Worm (Caenorhabditis elegans): ENCODE results near the gene cest-1.2.

The cest-1.2 gene

ce11 chrV:14149125-14149524 is 11.5 kb downstream of the cest-1.2 start:
- no peak for TF ChIP-seq tra-4 (tag; optimal IDR thresholded peaks at IDR 0.05)
- TF ChIP-seq tbx-11 (GFP tag; IDR thresholded peaks at IDR 0.05) = no peak
- no peak for TF ChIP-seq ceh-13 (GFP tag; optimal IDR thresholded peaks at IDR 0.05)
- no peak for TF ChIP-seq ets-7 (tag; optimal IDR thresholded peaks at IDR 0.05)

- TF ChIP-seq scrt-1 (GFP tag; IDR thresholded peaks at IDR 0.05) (no peak), tbx-11 (GFP tag; IDR thresholded peaks at IDR 0.05) (no peak), tra-4 (tag; optimal IDR thresholded peaks at IDR 0.05) (no peak), hmg-4 (GFP tag; optimal IDR thresholded peaks at IDR 0.05) (no peak), hnd-1 (tag; optimal IDR thresholded peaks at IDR 0.05) (no peak), pes-1 (GFP tag; IDR thresholded peaks at IDR 0.05) (no peak), F13C5.2 (tag; optimal IDR thresholded peaks at IDR 0.05) (no peak), hmbx-1 (tag; optimal IDR thresholded peaks at IDR 0.05) (no peak), ceh-36 (tag; optimal IDR thresholded peaks at IDR 0.05) (no peak)
Measured at ce11 chrV:14147114-14147513, 13.5 kb downstream of the cest-1.2 start.

- no peak for TF ChIP-seq B0310.2 (tag; optimal IDR thresholded peaks at IDR 0.05)
- TF ChIP-seq ama-1 (optimal IDR thresholded peaks at IDR 0.05) = no peak
- TF ChIP-seq scrt-1 (GFP tag; IDR thresholded peaks at IDR 0.05) = no peak
- TF ChIP-seq sea-1 (GFP tag; conservative IDR thresholded peaks at IDR 0.05) = no peak
- no peak for TF ChIP-seq tbx-11 (GFP tag; IDR thresholded peaks at IDR 0.05)
- TF ChIP-seq ets-7 (tag; optimal IDR thresholded peaks at IDR 0.05) = no peak
- no peak for TF ChIP-seq pes-1 (GFP tag; IDR thresholded peaks at IDR 0.05)
- TF ChIP-seq ceh-36 (tag; optimal IDR thresholded peaks at IDR 0.05) = no peak
- TF ChIP-seq ceh-13 (GFP tag; optimal IDR thresholded peaks at IDR 0.05) = no peak
- TF ChIP-seq hnd-1 (tag; optimal IDR thresholded peaks at IDR 0.05) = no peak
- TF ChIP-seq tbx-37 (GFP tag; conservative IDR thresholded peaks at IDR 0.05) = no peak
- no peak for TF ChIP-seq tra-4 (tag; optimal IDR thresholded peaks at IDR 0.05)
- TF ChIP-seq flt-1 (GFP tag; IDR thresholded peaks at IDR 0.05) = no peak
- TF ChIP-seq F13C5.2 (tag; optimal IDR thresholded peaks at IDR 0.05) = no peak
- no peak for TF ChIP-seq hmbx-1 (tag; optimal IDR thresholded peaks at IDR 0.05)
- TF ChIP-seq hmg-4 (GFP tag; optimal IDR thresholded peaks at IDR 0.05) = no peak
- no peak for TF ChIP-seq aly-1 (tag; optimal IDR thresholded peaks at IDR 0.05)
Measured at ce11 chrV:14146199-14146598, 14.5 kb downstream of the cest-1.2 start, which contains the start of gene acs-10. TSS of gene acs-10 (plus strand) at chrV:14146499.

ce11 chrV:14145267-14145666 is 15.4 kb downstream of the cest-1.2 start, which contains the start of gene par-1:
TSS of gene par-1 (minus strand) at chrV:14145367.
- TF ChIP-seq hnd-1 (tag; optimal IDR thresholded peaks at IDR 0.05) (no peak), ceh-36 (tag; optimal IDR thresholded peaks at IDR 0.05) (no peak), sea-1 (GFP tag; conservative IDR thresholded peaks at IDR 0.05) (no peak), ceh-13 (GFP tag; optimal IDR thresholded peaks at IDR 0.05) (no peak), scrt-1 (GFP tag; IDR thresholded peaks at IDR 0.05) (no peak), pes-1 (GFP tag; IDR thresholded peaks at IDR 0.05) (no peak), tra-4 (tag; optimal IDR thresholded peaks at IDR 0.05) (no peak)

ce11 chrV:14143634-14144033 is 17.0 kb downstream of the cest-1.2 start:
- TF ChIP-seq hnd-1 (tag; optimal IDR thresholded peaks at IDR 0.05) = no peak
- no peak for TF ChIP-seq sea-1 (GFP tag; conservative IDR thresholded peaks at IDR 0.05)
- TF ChIP-seq F13C5.2 (tag; optimal IDR thresholded peaks at IDR 0.05) = no peak
- TF ChIP-seq flt-1 (GFP tag; IDR thresholded peaks at IDR 0.05) = no peak
- TF ChIP-seq tbx-37 (GFP tag; conservative IDR thresholded peaks at IDR 0.05) = no peak
- TF ChIP-seq hmg-4 (GFP tag; optimal IDR thresholded peaks at IDR 0.05) = no peak
- no peak for TF ChIP-seq ets-7 (tag; optimal IDR thresholded peaks at IDR 0.05)
- no peak for TF ChIP-seq hmbx-1 (tag; optimal IDR thresholded peaks at IDR 0.05)
- TF ChIP-seq pes-1 (GFP tag; IDR thresholded peaks at IDR 0.05) = no peak
- no peak for TF ChIP-seq aly-1 (tag; optimal IDR thresholded peaks at IDR 0.05)
- no peak for TF ChIP-seq scrt-1 (GFP tag; IDR thresholded peaks at IDR 0.05)
- TF ChIP-seq B0310.2 (tag; optimal IDR thresholded peaks at IDR 0.05) = no peak
- TF ChIP-seq ceh-13 (GFP tag; optimal IDR thresholded peaks at IDR 0.05) = no peak

ce11 chrV:14141846-14142245 is 18.8 kb downstream of the cest-1.2 start:
- TF ChIP-seq aly-1 (tag; optimal IDR thresholded peaks at IDR 0.05) (no peak), ama-1 (optimal IDR thresholded peaks at IDR 0.05) (no peak), sea-1 (GFP tag; conservative IDR thresholded peaks at IDR 0.05) (no peak), ets-7 (tag; optimal IDR thresholded peaks at IDR 0.05) (no peak), B0310.2 (tag; optimal IDR thresholded peaks at IDR 0.05) (no peak), ceh-36 (tag; optimal IDR thresholded peaks at IDR 0.05) (no peak), hmbx-1 (tag; optimal IDR thresholded peaks at IDR 0.05) (no peak), tra-4 (tag; optimal IDR thresholded peaks at IDR 0.05) (no peak), flt-1 (GFP tag; IDR thresholded peaks at IDR 0.05) (no peak), tbx-37 (GFP tag; conservative IDR thresholded peaks at IDR 0.05) (no peak), scrt-1 (GFP tag; IDR thresholded peaks at IDR 0.05) (no peak), tbx-11 (GFP tag; IDR thresholded peaks at IDR 0.05) (no peak), hmg-4 (GFP tag; optimal IDR thresholded peaks at IDR 0.05) (no peak), hnd-1 (tag; optimal IDR thresholded peaks at IDR 0.05) (no peak), F13C5.2 (tag; optimal IDR thresholded peaks at IDR 0.05) (no peak), ceh-13 (GFP tag; optimal IDR thresholded peaks at IDR 0.05) (no peak), pes-1 (GFP tag; IDR thresholded peaks at IDR 0.05) (no peak)

- TF ChIP-seq B0310.2 (tag; optimal IDR thresholded peaks at IDR 0.05) (no peak), ceh-13 (GFP tag; optimal IDR thresholded peaks at IDR 0.05) (no peak), tbx-11 (GFP tag; IDR thresholded peaks at IDR 0.05) (no peak), ets-7 (tag; optimal IDR thresholded peaks at IDR 0.05) (no peak), scrt-1 (GFP tag; IDR thresholded peaks at IDR 0.05) (no peak), F13C5.2 (tag; optimal IDR thresholded peaks at IDR 0.05) (no peak), tbx-37 (GFP tag; conservative IDR thresholded peaks at IDR 0.05) (no peak), flt-1 (GFP tag; IDR thresholded peaks at IDR 0.05) (no peak), hnd-1 (tag; optimal IDR thresholded peaks at IDR 0.05) (no peak), aly-1 (tag; optimal IDR thresholded peaks at IDR 0.05) (no peak), sea-1 (GFP tag; conservative IDR thresholded peaks at IDR 0.05) (no peak), ceh-36 (tag; optimal IDR thresholded peaks at IDR 0.05) (no peak), hmbx-1 (tag; optimal IDR thresholded peaks at IDR 0.05) (no peak), ama-1 (optimal IDR thresholded peaks at IDR 0.05) (no peak), pes-1 (GFP tag; IDR thresholded peaks at IDR 0.05) (no peak), tra-4 (tag; optimal IDR thresholded peaks at IDR 0.05) (no peak)
Measured at ce11 chrV:14140733-14141132, 19.9 kb downstream of the cest-1.2 start.

Measured in whole organism, early embryonic.